Worm (Caenorhabditis elegans) whole organism, late embryonic: ENCODE measurements around the gene C29F9.6.

Source experiments
- Y22D7AL.16 ChIP-seq: sonication (generic microtip); optimal IDR thresholded peaks from 2 replicates; lab custom pipeline; 2016; ENCODE audit warnings: missing genetic modification characterization, missing compliant biosample characterization
- ceh-2 ChIP-seq: sonication (generic microtip); optimal IDR thresholded peaks from 2 replicates; lab custom pipeline; 2016; ENCODE audit warnings: missing genotype, missing genetic modification characterization, missing compliant biosample characterization
- ceh-30 ChIP-seq: fragments of 150-350 bp; optimal IDR thresholded peaks from 2 replicates; lab custom pipeline; 2014; ENCODE audit warnings: missing biosample characterization, missing genetic modification characterization
- ceh-34 ChIP-seq: sonication (generic microtip); optimal IDR thresholded peaks from 2 replicates; lab custom pipeline; 2016; ENCODE audit warnings: mild to moderate bottlenecking, missing genetic modification characterization, missing compliant biosample characterization
- fkh-10 ChIP-seq: fragments of 150-350 bp; optimal IDR thresholded peaks from 2 replicates; lab custom pipeline; 2014; ENCODE audit warnings: missing biosample characterization, missing genetic modification reagents, missing genetic modification characterization
- nhr-11 ChIP-seq: fragments of 150-350 bp; optimal IDR thresholded peaks from 2 replicates; lab custom pipeline; 2014; ENCODE audit warnings: missing biosample characterization, missing genetic modification characterization
- pat-9 ChIP-seq: fragments of 200-800 bp; sonication (Bioruptor generic); optimal IDR thresholded peaks from 2 replicates; lab custom pipeline; 2018; ENCODE audit warnings: mild to moderate bottlenecking, missing genetic modification characterization, moderate library complexity, missing compliant biosample characterization
- pha-2 ChIP-seq: sonication (generic microtip); optimal IDR thresholded peaks from 2 replicates; lab custom pipeline; 2017; ENCODE audit warnings: mild to moderate bottlenecking, missing genetic modification characterization, missing compliant biosample characterization
- pqm-1 ChIP-seq: sonication (generic microtip); optimal IDR thresholded peaks from 2 replicates; lab custom pipeline; 2016; ENCODE audit warnings: missing genetic modification characterization, missing compliant biosample characterization
- tbx-2 ChIP-seq: sonication (generic microtip); optimal IDR thresholded peaks from 2 replicates; lab custom pipeline; 2016; ENCODE audit warnings: missing genetic modification characterization, missing compliant biosample characterization
- unc-3 ChIP-seq, 2 experiments: fragments of 200-800 bp in 1 of 2; sonication (Bioruptor generic) in 1 of 2; sonication (generic microtip) in 1 of 2; conservative IDR thresholded peaks in 1 of 2; optimal IDR thresholded peaks in 1 of 2; 2 replicates each; pipeline versions ENCODE4 v1.3.6 to Lab custom; 2016 to 2022; ENCODE audit warnings: missing compliant biosample characterization in 2 of 2, missing genetic modification characterization in 2 of 2, missing genetic modification reagents in 1 of 2
- unc-42 ChIP-seq: sonication (generic microtip); optimal IDR thresholded peaks from 2 replicates; lab custom pipeline; 2016; ENCODE audit warnings: missing genotype, missing genetic modification characterization, missing compliant biosample characterization

DNA sequence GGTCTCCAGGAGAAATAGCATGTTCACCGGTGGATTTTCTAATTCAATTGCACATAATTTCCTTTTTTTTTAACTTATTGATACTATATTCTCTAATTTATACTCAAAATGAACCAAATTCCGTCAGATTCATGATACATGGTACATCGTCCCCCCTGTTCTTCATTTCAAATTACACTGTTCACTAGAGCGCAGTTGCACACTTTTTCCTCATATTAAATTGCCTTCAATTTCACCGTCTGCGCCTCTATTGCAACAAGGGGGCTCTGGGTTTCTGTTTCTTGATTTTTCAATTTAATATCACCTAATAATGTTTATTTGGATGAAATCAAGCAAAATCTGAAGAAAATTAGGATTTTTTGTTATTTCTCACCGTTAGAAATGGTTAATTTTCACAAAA lies 16.9 kb downstream of the C29F9.6 start:
- TF ChIP-seq nhr-11 (tag; lab: Kevin White, UChicago): no peak
- no peak for TF ChIP-seq Y22D7AL.16 (tag; lab: Kevin White, UChicago)
- no peak for TF ChIP-seq pqm-1 (tag; lab: Kevin White, UChicago)
- no peak for TF ChIP-seq fkh-10 (GFP tag; lab: Kevin White, UChicago)
- no peak for TF ChIP-seq ceh-2 (tag; lab: Kevin White, UChicago)
- no peak for TF ChIP-seq pha-2
- TF ChIP-seq unc-3 (GFP tag; conservative IDR thresholded peaks at IDR 0.05; lab: Robert Waterston, UW): no peak
- no peak for TF ChIP-seq unc-3 (tag; optimal IDR thresholded peaks at IDR 0.05; lab: Kevin White, UChicago)
- TF ChIP-seq pat-9: no peak
- no peak for TF ChIP-seq tbx-2 (tag; lab: Kevin White, UChicago)
- no peak for TF ChIP-seq ceh-30 (tag; lab: Kevin White, UChicago)
- TF ChIP-seq unc-42 (tag; lab: Kevin White, UChicago): peak; percentile 91
- peak; percentile 53 for TF ChIP-seq ceh-34 (tag; lab: Kevin White, UChicago)
